Fruit fly (Drosophila melanogaster) whole organism, adult: ENCODE results near the gene Patj.

Source experiments
- CG11617 ChIP-seq: fragments of 200-800 bp; sonication (Bioruptor generic); optimal IDR thresholded peaks from 2 replicates; lab custom pipeline; 2017; ENCODE audit warnings: mild to moderate bottlenecking, missing biosample characterization, missing genetic modification reagents, missing genetic modification characterization
- CG12768 ChIP-seq: fragments of 200-800 bp; sonication (Bioruptor generic); optimal IDR thresholded peaks from 2 replicates; lab custom pipeline; 2017; ENCODE audit warnings: missing biosample characterization, missing genetic modification characterization, mild to moderate bottlenecking, moderate library complexity, missing genetic modification reagents
- CG14711 ChIP-seq: fragments of 200-800 bp; sonication (Bioruptor generic); optimal IDR thresholded peaks from 2 replicates; lab custom pipeline; 2018; ENCODE audit warnings: missing biosample characterization, mild to moderate bottlenecking, missing genetic modification characterization, moderate library complexity
- CG1620 ChIP-seq: fragments of 200-800 bp; sonication (Bioruptor generic); optimal IDR thresholded peaks from 2 replicates; lab custom pipeline; 2016; ENCODE audit warnings: missing biosample characterization, missing genetic modification characterization
- CG33017 ChIP-seq: fragments of 200-800 bp; sonication (Bioruptor generic); optimal IDR thresholded peaks from 2 replicates; lab custom pipeline; 2018; ENCODE audit warnings: missing biosample characterization, mild to moderate bottlenecking, missing genetic modification characterization, moderate library complexity
- CG5204 ChIP-seq: fragments of 200-800 bp; sonication (Bioruptor generic); optimal IDR thresholded peaks from 2 replicates; lab custom pipeline; 2016; ENCODE audit warnings: missing biosample characterization, missing genetic modification characterization
- CG7045 ChIP-seq: fragments of 200-800 bp; sonication (Bioruptor generic); optimal IDR thresholded peaks from 2 replicates; lab custom pipeline; 2017; ENCODE audit warnings: missing biosample characterization, mild to moderate bottlenecking, missing genetic modification characterization
- CG7101 ChIP-seq: fragments of 200-800 bp; sonication (Bioruptor generic); optimal IDR thresholded peaks from 2 replicates; lab custom pipeline; 2018; ENCODE audit warnings: missing biosample characterization, mild to moderate bottlenecking, missing genetic modification characterization, moderate library complexity
- Clk ChIP-seq: fragments of 200-800 bp; sonication (Bioruptor generic); optimal IDR thresholded peaks from 2 replicates; lab custom pipeline; 2017; ENCODE audit warnings: missing biosample characterization, missing genetic modification characterization
- Crg-1 ChIP-seq: fragments of 200-800 bp; sonication (Bioruptor generic); optimal IDR thresholded peaks from 2 replicates; lab custom pipeline; 2016; ENCODE audit warnings: missing biosample characterization, missing genetic modification characterization
- Hr96 ChIP-seq: fragments of 200-800 bp; sonication (Bioruptor generic); optimal IDR thresholded peaks from 2 replicates; lab custom pipeline; 2016; ENCODE audit warnings: missing biosample characterization, missing genetic modification characterization
- Mnt ChIP-seq: fragments of 200-800 bp; sonication (Bioruptor generic); optimal IDR thresholded peaks from 2 replicates; lab custom pipeline; 2016; ENCODE audit warnings: missing biosample characterization, mild to moderate bottlenecking, missing genetic modification characterization
- bab1 ChIP-seq: fragments of 200-800 bp; sonication (Bioruptor generic); optimal IDR thresholded peaks from 3 replicates; lab custom pipeline; 2019; ENCODE audit warnings: missing biosample characterization, mild to moderate bottlenecking, missing genetic modification characterization, moderate library complexity
- cic ChIP-seq: fragments of 200-800 bp; sonication (Bioruptor generic); optimal IDR thresholded peaks from 2 replicates; lab custom pipeline; 2017; ENCODE audit warnings: missing biosample characterization, mild to moderate bottlenecking, missing genetic modification characterization, moderate library complexity
- cnc ChIP-seq, 2 experiments: fragments of >200 bp; optimal IDR thresholded peaks; 2 replicates each; lab custom pipeline; 2017
- kay ChIP-seq: fragments of 200-800 bp; sonication (Bioruptor generic); peaks from one replicate; lab custom pipeline; 2016; ENCODE audit warnings: missing biosample characterization, missing genetic modification characterization, borderline replicate concordance
- ovo ChIP-seq: fragments of 200-800 bp; sonication (Bioruptor generic); optimal IDR thresholded peaks from 2 replicates; lab custom pipeline; 2016; ENCODE audit warnings: missing biosample characterization, missing genetic modification characterization
- pad ChIP-seq: fragments of 200-800 bp; sonication (Bioruptor generic); optimal IDR thresholded peaks from 3 replicates; lab custom pipeline; 2017; ENCODE audit warnings: missing biosample characterization, missing genetic modification characterization, mild to moderate bottlenecking, moderate library complexity, missing genetic modification reagents
- tj ChIP-seq: fragments of 200-800 bp; sonication (Bioruptor generic); optimal IDR thresholded peaks from 3 replicates; lab custom pipeline; 2017; ENCODE audit warnings: missing biosample characterization, mild to moderate bottlenecking, missing genetic modification characterization, moderate library complexity
- toe ChIP-seq: fragments of 200-800 bp; sonication (Bioruptor generic); optimal IDR thresholded peaks from 2 replicates; lab custom pipeline; 2016; ENCODE audit warnings: missing biosample characterization, missing genetic modification characterization

Patj gene

DNA sequence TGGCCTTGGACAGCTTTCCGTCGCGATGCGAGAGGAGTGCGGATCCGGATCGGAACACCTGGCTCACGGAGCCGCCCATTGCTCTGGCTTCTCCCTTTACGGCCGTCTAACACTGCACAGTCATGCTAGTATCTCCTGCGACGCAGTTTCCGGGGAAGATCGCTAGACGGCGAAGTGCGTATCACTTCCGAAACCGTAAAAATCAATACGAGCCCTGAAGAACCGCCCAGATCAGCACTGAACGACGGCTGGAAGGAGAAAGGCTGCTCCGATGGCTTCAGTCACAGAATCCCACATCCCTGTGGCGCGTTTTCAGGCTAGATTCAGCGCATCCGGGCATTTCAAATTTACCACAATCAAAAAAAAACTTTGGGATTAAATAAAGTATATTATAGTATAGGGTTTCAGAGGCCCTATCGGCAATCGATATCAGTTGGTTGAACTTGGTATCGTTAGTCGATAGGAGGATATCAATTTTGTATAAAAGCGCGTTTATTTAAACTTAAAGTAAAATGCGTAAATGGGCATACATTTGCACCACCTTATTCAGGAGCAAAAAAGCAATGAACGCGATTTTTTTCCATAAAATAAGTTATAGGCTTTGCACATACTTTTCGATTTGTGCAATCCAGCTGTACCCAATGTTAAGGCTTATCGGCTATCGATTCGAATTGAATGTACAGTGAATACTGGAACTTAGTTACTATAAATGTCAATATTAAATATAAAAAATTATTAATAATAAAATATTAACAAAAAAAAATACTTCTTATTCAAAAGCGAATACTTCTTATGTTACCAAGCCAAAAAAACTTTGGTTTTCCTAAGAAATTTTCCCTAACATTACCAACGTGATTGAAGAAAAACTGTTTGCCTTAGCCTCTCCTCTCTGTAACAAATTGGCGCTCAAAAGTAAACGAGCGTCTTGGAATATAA is 23.6 kb upstream of the Patj start, which contains the start of the genes CG13933 and PolD2:
Gene CG13933, minus strand, starts transcription at position 435 of the 936 bp plus-strand sequence.
Gene PolD2, plus strand, starts transcription at position 921 of the 936 bp plus-strand sequence.
- no peak for TF ChIP-seq kay (GFP tag; lab: Kevin White, UChicago)
- TF ChIP-seq tj (GFP tag; lab: Kevin White, UChicago), result peak; percentile 70
- peak; percentile 97 for TF ChIP-seq CG7101 (tag; lab: Kevin White, UChicago)
- peak; percentile 97 for TF ChIP-seq CG33017 (tag; lab: Kevin White, UChicago)
- TF ChIP-seq Mnt (GFP tag; lab: Kevin White, UChicago), result peak; percentile 50
- peak in 1 of 2 experiments; percentile 43 for TF ChIP-seq cnc (optimal IDR thresholded peaks at IDR 0.05; lab: Kevin White, UChicago)
- TF ChIP-seq CG11617 (GFP tag; lab: Kevin White, UChicago), result peak; percentile 93
- peak; percentile 82 for TF ChIP-seq bab1 (GFP tag; lab: Kevin White, UChicago)
- peak; percentile 72 for TF ChIP-seq CG7045 (GFP tag; lab: Kevin White, UChicago)
- TF ChIP-seq CG14711 (tag; lab: Kevin White, UChicago), result peak; percentile 89
- peak; percentile 79 for TF ChIP-seq CG1620
- peak; percentile 61 for TF ChIP-seq Hr96 (GFP tag; lab: Kevin White, UChicago)
- TF ChIP-seq CG5204 (GFP tag; lab: Kevin White, UChicago), result peak; percentile 70
- TF ChIP-seq cic (GFP tag; lab: Kevin White, UChicago), result peak; percentile 42
- TF ChIP-seq pad, result peak; percentile 55
- TF ChIP-seq toe (GFP tag; lab: Kevin White, UChicago), result no peak
- peak; percentile 89 for TF ChIP-seq Crg-1
- TF ChIP-seq ovo (GFP tag; lab: Kevin White, UChicago), result peak; percentile 65
- TF ChIP-seq Clk (GFP tag; lab: Kevin White, UChicago), result no peak
- peak; percentile 60 for TF ChIP-seq CG12768 (GFP tag; lab: Kevin White, UChicago)

DNA sequence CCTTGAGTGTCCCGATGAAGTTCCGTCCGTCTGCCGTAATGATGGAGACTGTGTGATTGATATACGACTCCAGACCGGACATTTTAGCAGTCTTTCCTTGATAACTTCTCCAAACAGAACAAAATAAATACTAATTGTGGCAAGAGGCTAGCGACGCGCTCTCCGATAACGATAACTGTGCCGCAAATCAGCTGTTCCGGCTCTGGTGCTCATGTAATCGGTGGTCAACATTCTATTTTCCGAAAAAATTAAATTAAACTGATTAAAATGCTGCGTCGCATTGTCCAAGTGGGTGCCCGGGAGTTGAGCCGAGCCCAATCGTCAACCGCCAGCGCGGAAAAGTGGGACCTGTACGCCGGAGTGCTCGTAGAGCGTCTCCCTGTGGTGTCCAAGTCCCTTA is 21.4 kb upstream of the Patj start, which contains the start of the genes CG2021 and mRpL46:
Gene CG2021, minus strand, starts transcription at position 163 of the 400 bp plus-strand sequence.
Gene mRpL46, plus strand, starts transcription at position 191 of the 400 bp plus-strand sequence.
- TF ChIP-seq pad (no peak), Mnt (GFP tag; lab: Kevin White, UChicago) (no peak), CG7101 (tag; lab: Kevin White, UChicago) (no peak), CG33017 (tag; lab: Kevin White, UChicago) (no peak), cic (GFP tag; lab: Kevin White, UChicago) (no peak), Clk (GFP tag; lab: Kevin White, UChicago) (no peak), CG5204 (GFP tag; lab: Kevin White, UChicago) (no peak), Crg-1 (no peak), bab1 (GFP tag; lab: Kevin White, UChicago) (no peak), tj (GFP tag; lab: Kevin White, UChicago) (no peak), CG12768 (GFP tag; lab: Kevin White, UChicago) (no peak), Hr96 (GFP tag; lab: Kevin White, UChicago) (no peak), CG7045 (GFP tag; lab: Kevin White, UChicago) (no peak), CG11617 (GFP tag; lab: Kevin White, UChicago) (no peak), CG14711 (tag; lab: Kevin White, UChicago) (no peak)

dm6 chr3L:1784092-1784491 is 14.5 kb upstream of the Patj start:
- TF ChIP-seq CG12768 (GFP tag; lab: Kevin White, UChicago) (no peak), ovo (GFP tag; lab: Kevin White, UChicago) (no peak), Crg-1 (no peak), cic (GFP tag; lab: Kevin White, UChicago) (peak; percentile 18), cnc (optimal IDR thresholded peaks at IDR 0.05; lab: Kevin White, UChicago) (no peak), kay (GFP tag; lab: Kevin White, UChicago) (no peak), CG14711 (tag; lab: Kevin White, UChicago) (no peak), Mnt (GFP tag; lab: Kevin White, UChicago) (no peak)

- no peak for TF ChIP-seq Mnt (GFP tag; lab: Kevin White, UChicago)
- no peak for TF ChIP-seq toe (GFP tag; lab: Kevin White, UChicago)
- TF ChIP-seq cic (GFP tag; lab: Kevin White, UChicago), result peak; percentile 70
Observed at dm6 chr3L:1789339-1789738, 9.3 kb upstream of the Patj start.

DNA sequence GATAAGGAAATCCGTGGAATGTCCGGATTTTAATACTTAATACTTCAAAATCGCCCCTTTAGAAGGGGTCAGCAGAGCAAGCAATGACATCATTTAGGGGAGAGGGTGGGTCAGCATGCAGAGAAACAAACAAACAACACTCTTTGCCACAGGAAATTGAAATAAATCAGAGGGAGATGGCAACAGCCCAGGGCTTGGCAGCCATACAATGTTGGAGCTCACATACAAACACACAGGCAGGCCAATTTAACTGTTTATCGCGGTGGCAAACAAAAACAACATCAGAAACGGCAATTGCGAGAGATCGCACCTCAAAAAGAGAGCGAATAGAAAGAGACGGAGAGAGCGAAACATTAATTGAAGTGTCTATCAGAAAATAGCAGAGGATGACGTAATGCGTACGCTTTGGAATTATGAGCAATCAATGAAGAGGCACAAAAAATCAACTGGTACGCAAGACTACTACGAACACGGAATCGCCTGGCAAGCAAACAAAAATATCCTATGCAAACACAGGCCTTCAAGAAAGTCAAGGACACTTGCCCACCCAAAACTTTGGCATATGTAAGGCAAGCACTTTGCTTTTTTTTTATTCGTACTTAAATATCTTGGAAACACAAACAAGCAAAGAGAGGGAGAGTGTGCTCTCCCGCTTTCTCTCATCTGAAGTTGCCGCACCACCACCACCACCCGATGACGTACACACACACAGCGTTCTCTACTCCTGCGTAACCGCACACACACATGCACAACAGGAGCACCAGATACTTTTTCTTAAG is 4.2 kb upstream of the Patj start:
- TF ChIP-seq CG11617 (GFP tag; lab: Kevin White, UChicago) (peak; percentile 34), CG1620 (no peak), CG12768 (GFP tag; lab: Kevin White, UChicago) (peak; percentile 55), Mnt (GFP tag; lab: Kevin White, UChicago) (peak; percentile 56), cnc (optimal IDR thresholded peaks at IDR 0.05; lab: Kevin White, UChicago) (no peak), cic (GFP tag; lab: Kevin White, UChicago) (peak; percentile 76), Crg-1 (peak; percentile 44), pad (peak; percentile 89), CG7045 (GFP tag; lab: Kevin White, UChicago) (peak; percentile 10), CG33017 (tag; lab: Kevin White, UChicago) (peak; percentile 22), CG14711 (tag; lab: Kevin White, UChicago) (no peak), CG7101 (tag; lab: Kevin White, UChicago) (peak; percentile 61), CG5204 (GFP tag; lab: Kevin White, UChicago) (no peak), Hr96 (GFP tag; lab: Kevin White, UChicago) (no peak), bab1 (GFP tag; lab: Kevin White, UChicago) (peak; percentile 48), Clk (GFP tag; lab: Kevin White, UChicago) (no peak), ovo (GFP tag; lab: Kevin White, UChicago) (peak; percentile 81), kay (GFP tag; lab: Kevin White, UChicago) (no peak), tj (GFP tag; lab: Kevin White, UChicago) (no peak), toe (GFP tag; lab: Kevin White, UChicago) (no peak)
